Fruit fly (Drosophila melanogaster): ENCODE data around the gene pum.
A peak's percentile ranks its signal among the peaks of the same experiment; 100 is the strongest.

pum gene

dm6 chr3R:9047561-9048465, 189.7 kb downstream of the pum start, which contains the start of gene Rel (continued):
- peak; percentile 72 for TF ChIP-seq gsb-n (tag; optimal IDR thresholded peaks at IDR 0.05)
- no peak for TF ChIP-seq Elba2 (GFP tag; optimal IDR thresholded peaks at IDR 0.05)
- no peak for TF ChIP-seq h (optimal IDR thresholded peaks at IDR 0.05)
- peak; percentile 22 for TF ChIP-seq NC2β (GFP tag; optimal IDR thresholded peaks at IDR 0.05)

dm6 chr3R:9046954-9047353, 190.5 kb downstream of the pum start:
- peak; percentile 20 for TF ChIP-seq trem (tag; optimal IDR thresholded peaks at IDR 0.05)
- no peak for TF ChIP-seq Optix (GFP tag; IDR thresholded peaks at IDR 0.05)
- TF ChIP-seq Elba2 (GFP tag; optimal IDR thresholded peaks at IDR 0.05) = peak; percentile 87
- TF ChIP-seq crp (GFP tag; optimal IDR thresholded peaks at IDR 0.05) = peak in 1 of 2 experiments; percentile 79
- no peak for TF ChIP-seq zfh2 (GFP tag; optimal IDR thresholded peaks at IDR 0.05)
- TF ChIP-seq zfh1 (GFP tag; IDR thresholded peaks at IDR 0.05) = no peak
- TF ChIP-seq Hr78 (GFP tag; optimal IDR thresholded peaks at IDR 0.05) = no peak
- no peak for TF ChIP-seq Lim3 (GFP tag; IDR thresholded peaks at IDR 0.05)
- TF ChIP-seq Dp (GFP tag; optimal IDR thresholded peaks at IDR 0.05) = peak; percentile 24
- TF ChIP-seq inv (GFP tag; IDR thresholded peaks at IDR 0.05; ENCODE audit: partially characterized antibody) = no peak
- no peak for TF ChIP-seq Opbp (GFP tag; IDR thresholded peaks at IDR 0.05; ENCODE audit: partially characterized antibody)
- no peak for TF ChIP-seq kah (GFP tag; optimal IDR thresholded peaks at IDR 0.05)
- TF ChIP-seq slbo (GFP tag; IDR thresholded peaks at IDR 0.05) = no peak
- no peak for TF ChIP-seq CG31388 (GFP tag; optimal IDR thresholded peaks at IDR 0.05)
- TF ChIP-seq wor (GFP tag; IDR thresholded peaks at IDR 0.05) = no peak
- TF ChIP-seq dm (GFP tag; optimal IDR thresholded peaks at IDR 0.05) = peak; percentile 12
- TF ChIP-seq sima (GFP tag; optimal IDR thresholded peaks at IDR 0.05) = no peak
- TF ChIP-seq nerfin-1 (tag; optimal IDR thresholded peaks at IDR 0.05) = peak; percentile 67
- TF ChIP-seq chm (GFP tag; IDR thresholded peaks at IDR 0.05) = no peak
- TF ChIP-seq MESR4 (GFP tag; optimal IDR thresholded peaks at IDR 0.05) = peak; percentile 11

- TF ChIP-seq Doc3 (GFP tag; IDR thresholded peaks at IDR 0.05; ENCODE audit: partially characterized antibody) (no peak), CG8478 (optimal IDR thresholded peaks at IDR 0.05) (peak; percentile 14), Dbx (GFP tag; IDR thresholded peaks at IDR 0.05) (0 out of 3 replicates have a peak, but pooled peaks have one; percentile 20), D19A (tag; optimal IDR thresholded peaks at IDR 0.05) (no peak), CG11723 (GFP tag; optimal IDR thresholded peaks at IDR 0.05) (no peak), Dp (GFP tag; optimal IDR thresholded peaks at IDR 0.05) (no peak), az2 (GFP tag; optimal IDR thresholded peaks at IDR 0.05) (no peak)
Observed at dm6 chr3R:9045733-9046132, 191.7 kb downstream of the pum start.

- TF ChIP-seq YL-1 (GFP tag; optimal IDR thresholded peaks at IDR 0.05) (no peak), CG12769 (tag; optimal IDR thresholded peaks at IDR 0.05) (peak; percentile 36), cg (GFP tag; optimal IDR thresholded peaks at IDR 0.05) (peak; percentile 2), emc (GFP tag; optimal IDR thresholded peaks at IDR 0.05) (no peak), CG34376 (GFP tag; optimal IDR thresholded peaks at IDR 0.05) (peak; percentile 74), MESR4 (GFP tag; optimal IDR thresholded peaks at IDR 0.05) (no peak), kah (GFP tag; optimal IDR thresholded peaks at IDR 0.05) (peak; percentile 50), chm (GFP tag; IDR thresholded peaks at IDR 0.05) (no peak), tio (GFP tag; optimal IDR thresholded peaks at IDR 0.05) (no peak), CG11093 (GFP tag; IDR thresholded peaks at IDR 0.05) (no peak), BEAF-32 (GFP tag; optimal IDR thresholded peaks at IDR 0.05) (peak; percentile 1), Dip2 (GFP tag; IDR thresholded peaks at IDR 0.05) (no peak), CG17912 (GFP tag; optimal IDR thresholded peaks at IDR 0.05) (no peak), crc (GFP tag; optimal IDR thresholded peaks at IDR 0.05) (no peak), CG14441 (GFP tag; IDR thresholded peaks at IDR 0.05) (no peak), gfzf (GFP tag; optimal IDR thresholded peaks at IDR 0.05) (peak; percentile 11), CG8290 (GFP tag; optimal IDR thresholded peaks at IDR 0.05) (no peak), CG8290 (tag; optimal IDR thresholded peaks at IDR 0.05) (peak in 1 of 2 experiments; percentile 9), sd (tag; optimal IDR thresholded peaks at IDR 0.05) (peak; percentile 46), fd3F (GFP tag; optimal IDR thresholded peaks at IDR 0.05) (no peak)
Observed at dm6 chr3R:9043610-9044009, 193.9 kb downstream of the pum start.
